Worm (Caenorhabditis elegans): ENCODE measurements around the gene sma-1.

DNA sequence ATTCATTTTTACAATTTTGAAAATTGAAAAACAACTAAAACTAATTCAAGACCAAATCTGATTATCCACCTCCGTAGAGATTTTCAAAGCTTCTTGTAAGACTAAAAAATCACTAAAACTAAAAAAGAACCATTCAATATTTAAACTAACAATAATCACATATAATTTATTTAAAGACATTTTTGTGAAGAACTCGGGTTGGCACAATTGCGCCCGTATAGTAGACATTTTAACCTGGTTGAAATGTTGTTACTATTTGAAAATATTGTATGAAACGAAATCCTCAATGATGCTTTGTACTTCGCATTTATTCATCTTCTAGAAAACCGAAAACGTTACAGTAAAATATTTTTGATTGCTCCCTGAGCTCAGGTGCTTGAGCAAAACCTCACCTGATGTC, 43.2 kb upstream of the sma-1 start:
- TF ChIP-seq flt-1 (GFP tag; IDR thresholded peaks at IDR 0.05) (no peak), ztf-23 (GFP tag; IDR thresholded peaks at IDR 0.05) (no peak), cog-1 (tag; optimal IDR thresholded peaks at IDR 0.05) (no peak), ztf-29 (GFP tag; IDR thresholded peaks at IDR 0.05) (no peak), klf-2 (GFP tag; conservative IDR thresholded peaks at IDR 0.05) (no peak), T22C8.4 (GFP tag; IDR thresholded peaks at IDR 0.05) (no peak), med-1 (GFP tag; optimal IDR thresholded peaks at IDR 0.05; ENCODE audit: insufficient read depth) (no peak), tab-1 (GFP tag; IDR thresholded peaks at IDR 0.05) (no peak), ref-1 (GFP tag; conservative IDR thresholded peaks at IDR 0.05) (no peak)
